Worm (Caenorhabditis elegans): ENCODE results near the gene C09E10.3.

Gene C09E10.3

DNA sequence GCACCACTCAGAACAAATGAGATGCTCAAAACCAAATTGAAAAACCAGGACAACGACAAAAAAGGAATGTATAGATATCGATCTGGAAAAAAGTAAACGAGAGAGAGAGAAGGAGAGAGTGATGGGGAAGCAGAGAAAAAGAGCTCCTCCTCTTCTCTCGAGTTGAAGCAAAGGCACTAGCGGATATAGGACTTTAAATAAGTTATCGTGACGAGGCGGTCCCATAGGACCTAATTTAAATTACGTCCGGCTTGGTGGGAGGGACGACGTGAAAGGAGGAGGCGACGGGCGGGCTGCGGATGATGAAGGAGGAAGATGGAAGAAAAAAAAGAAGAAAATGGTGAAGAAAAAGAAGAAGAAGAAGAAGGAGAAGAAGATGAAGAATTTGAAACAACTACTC is 27.4 kb upstream of the C09E10.3 start (continued):
- TF ChIP-seq egl-13 (tag; optimal IDR thresholded peaks at IDR 0.05) (peak; percentile 52), grh-1 (GFP tag; IDR thresholded peaks at IDR 0.05) (no peak), unc-62 (GFP tag; optimal IDR thresholded peaks at IDR 0.05) (no peak), aha-1 (tag; optimal IDR thresholded peaks at IDR 0.05) (no peak), nhr-76 (tag; optimal IDR thresholded peaks at IDR 0.05) (no peak), zag-1 (tag; optimal IDR thresholded peaks at IDR 0.05) (no peak), sox-4 (tag; optimal IDR thresholded peaks at IDR 0.05) (peak; percentile 12), snpc-4 (tag; optimal IDR thresholded peaks at IDR 0.05) (no peak), efl-3 (GFP tag; optimal IDR thresholded peaks at IDR 0.05) (no peak), tbx-2 (tag; optimal IDR thresholded peaks at IDR 0.05) (peak; percentile 54), mef-2 (tag; optimal IDR thresholded peaks at IDR 0.05) (no peak), hpl-2 (GFP tag; optimal IDR thresholded peaks at IDR 0.05) (no peak), mep-1 (tag; optimal IDR thresholded peaks at IDR 0.05) (peak; percentile 28), lin-35 (GFP tag; optimal IDR thresholded peaks at IDR 0.05) (no peak), dsc-1 (tag; optimal IDR thresholded peaks at IDR 0.05) (peak; percentile 47), nhr-20 (tag; optimal IDR thresholded peaks at IDR 0.05) (no peak), nhr-12 (tag; optimal IDR thresholded peaks at IDR 0.05) (no peak), lin-14 (GFP tag; optimal IDR thresholded peaks at IDR 0.05) (peak; percentile 85), fos-1 (tag; optimal IDR thresholded peaks at IDR 0.05) (no peak), rnt-1 (tag; optimal IDR thresholded peaks at IDR 0.05) (no peak)

DNA sequence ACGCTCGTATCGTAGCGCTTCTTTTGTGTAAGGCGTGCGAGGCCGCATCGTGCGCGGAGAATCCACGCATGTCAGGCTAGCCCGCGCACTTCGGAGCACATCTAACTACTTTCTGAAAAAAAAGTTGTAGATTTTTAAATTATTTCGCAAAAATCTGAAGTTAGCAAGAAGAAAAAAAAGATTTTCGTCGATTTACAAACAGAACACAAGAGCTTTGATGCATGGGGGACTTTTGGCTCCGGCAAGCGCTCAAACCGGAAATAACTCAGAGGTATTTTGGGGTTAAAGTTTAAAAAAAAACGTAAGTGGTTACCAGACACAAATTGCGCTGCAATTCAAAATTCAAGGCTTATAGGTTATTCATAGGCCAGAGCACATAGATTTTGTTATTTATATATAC is 26.3 kb upstream of the C09E10.3 start, which contains the start of the genes F55A4.13 and nlf-1:
TSS of gene F55A4.13 (minus strand) at position 101 of the 400 bp plus-strand sequence.
TSS of gene nlf-1 (minus strand) at position 112 of the 400 bp plus-strand sequence.
- TF ChIP-seq unc-62 (GFP tag; optimal IDR thresholded peaks at IDR 0.05) (no peak), lin-35 (GFP tag; optimal IDR thresholded peaks at IDR 0.05) (no peak), fos-1 (tag; optimal IDR thresholded peaks at IDR 0.05) (no peak), fkh-8 (tag; optimal IDR thresholded peaks at IDR 0.05) (no peak), ceh-8 (GFP tag; optimal IDR thresholded peaks at IDR 0.05) (no peak), sup-37 (GFP tag; optimal IDR thresholded peaks at IDR 0.05) (no peak), nhr-19 (GFP tag; conservative IDR thresholded peaks at IDR 0.05) (no peak), efl-1 (optimal IDR thresholded peaks at IDR 0.05) (no peak), efl-1 (GFP tag; optimal IDR thresholded peaks at IDR 0.05 in 1 of 2) (no peak), C04F5.9 (tag; optimal IDR thresholded peaks at IDR 0.05) (no peak), pag-3 (tag; optimal IDR thresholded peaks at IDR 0.05; ENCODE audit: borderline replicate concordance, insufficient read depth) (no peak), nhr-11 (tag; optimal IDR thresholded peaks at IDR 0.05) (no peak), jun-1 (tag; optimal IDR thresholded peaks at IDR 0.05) (no peak), unc-30 (tag; optimal IDR thresholded peaks at IDR 0.05) (no peak), unc-130 (tag; optimal IDR thresholded peaks at IDR 0.05) (no peak)

DNA sequence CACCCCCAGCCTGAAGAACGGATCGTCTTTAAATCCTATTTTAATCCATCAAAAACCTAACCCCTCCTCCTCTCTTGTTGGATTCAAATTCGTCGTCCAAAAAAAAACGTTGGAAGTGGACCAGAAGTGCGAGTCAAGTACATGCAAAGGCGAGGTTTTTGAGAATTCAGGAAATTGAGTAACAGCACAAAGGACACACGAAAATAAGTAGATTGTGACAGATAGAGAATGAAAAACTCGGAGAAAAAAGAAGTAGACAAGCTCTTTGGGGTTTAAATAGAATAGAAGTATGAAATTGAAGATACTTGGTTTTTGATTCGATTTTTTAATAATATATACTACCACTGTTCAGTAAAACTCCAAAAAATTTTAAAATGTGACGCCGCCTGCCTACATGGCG is 23.5 kb upstream of the C09E10.3 start:
- TF ChIP-seq vab-15 (tag; optimal IDR thresholded peaks at IDR 0.05), result no peak
- no peak for TF ChIP-seq grh-1 (GFP tag; IDR thresholded peaks at IDR 0.05)
- TF ChIP-seq ceh-8 (GFP tag; optimal IDR thresholded peaks at IDR 0.05), result no peak
- no peak for TF ChIP-seq efl-1 (optimal IDR thresholded peaks at IDR 0.05)
- no peak for TF ChIP-seq efl-1 (GFP tag; optimal IDR thresholded peaks at IDR 0.05 in 1 of 2)
- TF ChIP-seq nhr-84 (tag; optimal IDR thresholded peaks at IDR 0.05), result no peak
- no peak for TF ChIP-seq zag-1 (tag; optimal IDR thresholded peaks at IDR 0.05)
- TF ChIP-seq lin-14 (GFP tag; optimal IDR thresholded peaks at IDR 0.05), result peak; percentile 58
- peak; percentile 57 for TF ChIP-seq nhr-85 (tag)
- no peak for TF ChIP-seq tbx-2 (tag; optimal IDR thresholded peaks at IDR 0.05)
- peak; percentile 79 for TF ChIP-seq fkh-10 (GFP tag; optimal IDR thresholded peaks at IDR 0.05)
- TF ChIP-seq fos-1 (tag; optimal IDR thresholded peaks at IDR 0.05), result no peak
- no peak for TF ChIP-seq egl-27 (tag; optimal IDR thresholded peaks at IDR 0.05)
- TF ChIP-seq nhr-237 (tag; optimal IDR thresholded peaks at IDR 0.05), result no peak
- no peak for TF ChIP-seq ces-1 (GFP tag; optimal IDR thresholded peaks at IDR 0.05)
- no peak for TF ChIP-seq mep-1 (tag; optimal IDR thresholded peaks at IDR 0.05)
- TF ChIP-seq nhr-77 (tag; optimal IDR thresholded peaks at IDR 0.05), result no peak
